Worm (Caenorhabditis elegans): ENCODE measurements around the gene R05F9.9.

Gene R05F9.9

DNA sequence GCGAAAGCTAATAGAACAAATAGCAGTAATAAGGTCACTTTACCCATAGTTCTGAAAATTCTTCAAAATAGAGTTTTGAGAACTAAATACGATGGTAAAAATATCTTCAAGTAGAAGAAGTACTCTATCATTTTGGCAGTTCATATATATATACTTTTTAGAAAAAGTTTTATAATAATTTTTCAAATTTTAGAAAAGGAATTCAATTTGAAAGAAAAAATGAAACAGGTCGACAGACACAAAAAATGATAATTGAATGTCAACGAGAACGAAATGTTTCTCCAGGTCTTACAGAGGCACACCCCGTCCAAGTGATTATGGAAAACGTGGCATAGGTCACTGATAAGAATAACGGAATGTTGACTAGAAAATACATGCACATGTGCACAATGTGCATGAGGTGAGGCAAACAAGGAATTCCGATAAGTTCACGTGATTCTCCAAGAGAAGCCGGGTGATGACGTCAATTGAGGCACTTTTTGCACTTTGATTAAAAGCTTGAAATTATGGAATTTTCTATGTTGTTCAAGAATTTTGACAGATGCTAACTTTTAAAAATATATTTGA is 23.4 kb upstream of the R05F9.9 start, which contains the start of gene aagr-2 (continued):
- TF ChIP-seq ztf-11 (tag; optimal IDR thresholded peaks at IDR 0.05): no peak
- TF ChIP-seq egl-13 (tag; optimal IDR thresholded peaks at IDR 0.05): no peak
- TF ChIP-seq blmp-1 (tag; optimal IDR thresholded peaks at IDR 0.05): no peak
- TF ChIP-seq nhr-19 (GFP tag; conservative IDR thresholded peaks at IDR 0.05): no peak
- no peak for TF ChIP-seq xbp-1 (tag; optimal IDR thresholded peaks at IDR 0.05)
- TF ChIP-seq nhr-85 (tag): no peak
- peak; percentile 19 for TF ChIP-seq jun-1 (tag; optimal IDR thresholded peaks at IDR 0.05)
- no peak for TF ChIP-seq unc-86 (tag; optimal IDR thresholded peaks at IDR 0.05)
- TF ChIP-seq sptf-1 (tag; optimal IDR thresholded peaks at IDR 0.05): no peak
- TF ChIP-seq tbx-2 (tag; optimal IDR thresholded peaks at IDR 0.05): no peak
- TF ChIP-seq mdl-1 (tag; optimal IDR thresholded peaks at IDR 0.05): peak in 1 of 2 experiments; percentile 74
- TF ChIP-seq efl-3 (GFP tag; optimal IDR thresholded peaks at IDR 0.05): no peak

DNA sequence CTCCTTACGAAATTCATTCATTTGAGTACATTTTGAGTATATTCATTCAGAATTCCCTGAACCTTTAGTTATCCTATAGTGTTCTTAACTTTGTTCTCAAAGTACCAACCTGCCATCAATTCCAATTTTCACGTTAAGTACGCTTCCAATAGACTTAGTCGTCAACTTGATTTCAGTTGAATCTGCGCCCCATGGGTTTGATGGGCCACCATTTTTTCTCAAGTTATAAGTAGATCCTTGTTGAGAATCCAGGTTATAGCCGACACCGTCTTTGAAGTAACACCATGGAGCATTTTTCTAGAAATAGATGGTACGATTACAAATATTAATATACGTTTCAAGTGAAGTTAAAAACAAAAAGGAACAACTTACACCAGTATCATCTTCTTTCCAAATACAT is 22.8 kb upstream of the R05F9.9 start:
- TF ChIP-seq ceh-90 (tag; optimal IDR thresholded peaks at IDR 0.05) (no peak), lin-13 (GFP tag; optimal IDR thresholded peaks at IDR 0.05) (no peak), vab-15 (tag; optimal IDR thresholded peaks at IDR 0.05) (no peak), nhr-71 (tag; optimal IDR thresholded peaks at IDR 0.05) (no peak), fkh-4 (tag; optimal IDR thresholded peaks at IDR 0.05; ENCODE audit: borderline replicate concordance) (no peak), lsy-2 (tag; optimal IDR thresholded peaks at IDR 0.05) (no peak), hpl-2 (GFP tag; optimal IDR thresholded peaks at IDR 0.05) (no peak), ceh-8 (GFP tag; optimal IDR thresholded peaks at IDR 0.05) (no peak), hlh-4 (tag; optimal IDR thresholded peaks at IDR 0.05) (no peak), unc-98 (GFP tag; IDR thresholded peaks at IDR 0.05) (no peak), ceh-88 (GFP tag; IDR thresholded peaks at IDR 0.05) (no peak), unc-62 (GFP tag; optimal IDR thresholded peaks at IDR 0.05) (no peak), dsc-1 (tag; optimal IDR thresholded peaks at IDR 0.05) (no peak), skn-1 (tag; optimal IDR thresholded peaks at IDR 0.05) (no peak), lin-14 (GFP tag; optimal IDR thresholded peaks at IDR 0.05) (no peak)

- TF ChIP-seq aha-1 (tag; optimal IDR thresholded peaks at IDR 0.05) (no peak), elt-3 (tag; optimal IDR thresholded peaks at IDR 0.05) (peak in 1 of 6 experiments; percentile 11), dsc-1 (tag; optimal IDR thresholded peaks at IDR 0.05) (no peak), nhr-71 (tag; optimal IDR thresholded peaks at IDR 0.05) (no peak), elt-2 (tag; optimal IDR thresholded peaks at IDR 0.05) (peak; percentile 50)
These were observed 18.7 kb upstream of the R05F9.9 start for ce11 chrII:4920608-4921007.

DNA sequence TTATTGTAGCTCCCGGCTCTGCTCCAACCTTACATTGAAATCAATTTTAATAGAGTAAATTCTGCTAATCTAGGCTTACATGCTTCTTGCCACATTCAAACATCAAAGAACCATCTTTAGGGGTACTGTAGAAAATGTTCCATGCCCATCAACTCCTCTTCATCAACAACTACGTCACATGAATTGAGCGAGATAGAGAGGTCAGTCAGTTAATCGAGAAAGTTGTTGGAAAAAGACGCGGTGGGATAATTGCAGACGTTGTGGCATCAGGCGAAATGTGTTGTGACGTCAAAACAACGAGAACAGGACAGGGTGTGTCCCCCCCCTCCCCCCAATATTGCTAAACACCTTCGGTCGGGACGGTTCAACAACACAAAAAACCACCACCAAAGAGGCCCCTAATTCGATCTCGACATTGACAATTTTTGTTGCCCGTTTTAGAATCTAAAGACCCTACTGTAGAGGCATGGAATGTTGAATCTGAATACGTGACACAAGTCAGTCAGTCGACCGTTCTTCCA is 16.7 kb upstream of the R05F9.9 start:
- TF ChIP-seq C16A3.4 (tag; optimal IDR thresholded peaks at IDR 0.05) (no peak), efl-1 (optimal IDR thresholded peaks at IDR 0.05) (no peak), efl-1 (GFP tag; optimal IDR thresholded peaks at IDR 0.05 in 1 of 2) (peak in 1 of 2 experiments; percentile 81), nhr-28 (tag; optimal IDR thresholded peaks at IDR 0.05) (no peak), nhr-20 (tag; optimal IDR thresholded peaks at IDR 0.05) (peak; percentile 22), grh-1 (GFP tag; IDR thresholded peaks at IDR 0.05) (peak; percentile 40), fos-1 (tag; optimal IDR thresholded peaks at IDR 0.05) (no peak), unc-30 (tag; optimal IDR thresholded peaks at IDR 0.05) (no peak), elt-3 (tag; optimal IDR thresholded peaks at IDR 0.05) (peak in 1 of 6 experiments; percentile 26), nhr-85 (tag) (peak; percentile 93), lin-14 (GFP tag; optimal IDR thresholded peaks at IDR 0.05) (peak; percentile 47), blmp-1 (tag; optimal IDR thresholded peaks at IDR 0.05) (peak; percentile 52), nhr-47 (tag; optimal IDR thresholded peaks at IDR 0.05) (no peak), nhr-19 (GFP tag; conservative IDR thresholded peaks at IDR 0.05) (no peak), tbx-2 (tag; optimal IDR thresholded peaks at IDR 0.05) (peak; percentile 10), unc-130 (tag; optimal IDR thresholded peaks at IDR 0.05) (peak; percentile 11), lin-35 (GFP tag; optimal IDR thresholded peaks at IDR 0.05) (peak in 1 of 2 experiments; percentile 15), fkh-10 (GFP tag; optimal IDR thresholded peaks at IDR 0.05) (no peak), snu-23 (GFP tag; optimal IDR thresholded peaks at IDR 0.05) (no peak), nhr-71 (tag; optimal IDR thresholded peaks at IDR 0.05) (no peak)

All from whole organism, L1 larva.